Fruit fly (Drosophila melanogaster) whole organism, adult: ENCODE measurements around the gene Taf9.

ENCODE experiments used
- CG12768 ChIP-seq: fragments of 200-800 bp; sonication (Bioruptor generic); optimal IDR thresholded peaks from 2 replicates; lab custom pipeline; 2017; ENCODE audit warnings: missing biosample characterization, missing genetic modification characterization, mild to moderate bottlenecking, moderate library complexity, missing genetic modification reagents
- CG1620 ChIP-seq: fragments of 200-800 bp; sonication (Bioruptor generic); optimal IDR thresholded peaks from 2 replicates; lab custom pipeline; 2016; ENCODE audit warnings: missing biosample characterization, missing genetic modification characterization
- CG5204 ChIP-seq: fragments of 200-800 bp; sonication (Bioruptor generic); optimal IDR thresholded peaks from 2 replicates; lab custom pipeline; 2016; ENCODE audit warnings: missing biosample characterization, missing genetic modification characterization
- CG7045 ChIP-seq: fragments of 200-800 bp; sonication (Bioruptor generic); optimal IDR thresholded peaks from 2 replicates; lab custom pipeline; 2017; ENCODE audit warnings: missing biosample characterization, mild to moderate bottlenecking, missing genetic modification characterization
- CG7101 ChIP-seq: fragments of 200-800 bp; sonication (Bioruptor generic); optimal IDR thresholded peaks from 2 replicates; lab custom pipeline; 2018; ENCODE audit warnings: missing biosample characterization, mild to moderate bottlenecking, missing genetic modification characterization, moderate library complexity
- Crg-1 ChIP-seq: fragments of 200-800 bp; sonication (Bioruptor generic); optimal IDR thresholded peaks from 2 replicates; lab custom pipeline; 2016; ENCODE audit warnings: missing biosample characterization, missing genetic modification characterization
- Mnt ChIP-seq: fragments of 200-800 bp; sonication (Bioruptor generic); optimal IDR thresholded peaks from 2 replicates; lab custom pipeline; 2016; ENCODE audit warnings: missing biosample characterization, mild to moderate bottlenecking, missing genetic modification characterization
- bab1 ChIP-seq: fragments of 200-800 bp; sonication (Bioruptor generic); optimal IDR thresholded peaks from 3 replicates; lab custom pipeline; 2019; ENCODE audit warnings: missing biosample characterization, mild to moderate bottlenecking, missing genetic modification characterization, moderate library complexity
- ovo ChIP-seq: fragments of 200-800 bp; sonication (Bioruptor generic); optimal IDR thresholded peaks from 2 replicates; lab custom pipeline; 2016; ENCODE audit warnings: missing biosample characterization, missing genetic modification characterization

- no peak for TF ChIP-seq CG1620 (GFP tag; lab: Kevin White, UChicago)
- TF ChIP-seq CG7045 (GFP tag; lab: Kevin White, UChicago) = no peak
- TF ChIP-seq CG5204 (GFP tag; lab: Kevin White, UChicago) = no peak
- no peak for TF ChIP-seq Crg-1 (GFP tag; lab: Kevin White, UChicago)
- no peak for TF ChIP-seq CG12768 (GFP tag; lab: Kevin White, UChicago)
- no peak for TF ChIP-seq bab1 (GFP tag; lab: Kevin White, UChicago)
- no peak for TF ChIP-seq Mnt (GFP tag; lab: Kevin White, UChicago)
- TF ChIP-seq CG7101 (tag; lab: Kevin White, UChicago) = no peak
- TF ChIP-seq ovo (GFP tag; lab: Kevin White, UChicago) = no peak
These were observed 23.1 kb downstream of the Taf9 start for dm6 chrX:17865103-17865502.
